Fruit fly (Drosophila melanogaster) whole organism, embryonic: Measurements from ENCODE around the gene CG34028.
A peak's percentile ranks its signal among the peaks of the same experiment; 100 is the strongest.

Source experiments
- Antp ChIP-seq: fragments of 200-800 bp; sonication (Bioruptor generic); optimal IDR thresholded peaks from 3 replicates; lab custom pipeline; 2016; ENCODE audit warnings: missing biosample characterization, missing genetic modification characterization
- Atf-2 ChIP-seq: fragments of 200-800 bp; sonication (Bioruptor generic); optimal IDR thresholded peaks from 2 replicates; lab custom pipeline; 2016; ENCODE audit warnings: missing biosample characterization, missing genetic modification characterization
- BtbVII ChIP-seq: fragments of 200-800 bp; sonication (Bioruptor generic); optimal IDR thresholded peaks from 3 replicates; lab custom pipeline; 2017; ENCODE audit warnings: missing biosample characterization, mild to moderate bottlenecking, missing genetic modification characterization
- CG10321 ChIP-seq: fragments of 200-800 bp; sonication (Bioruptor generic); IDR thresholded peaks from 2 replicates; pipeline ENCODE4 v1.3.6; 2022; ENCODE audit warnings: missing biosample characterization, missing genetic modification characterization
- CG11504 ChIP-seq: fragments of 200-800 bp; sonication (Bioruptor generic); optimal IDR thresholded peaks from 3 replicates; lab custom pipeline; 2019; ENCODE audit warnings: missing biosample characterization, mild to moderate bottlenecking, missing genetic modification characterization, moderate library complexity
- CG11696 ChIP-seq: fragments of 200-800 bp; sonication (Bioruptor generic); IDR thresholded peaks from 2 replicates; pipeline ENCODE4 v1.3.6; 2022; ENCODE audit warnings: missing biosample characterization, missing genetic modification characterization
- CG12104 ChIP-seq: fragments of 200-800 bp; sonication (Bioruptor generic); optimal IDR thresholded peaks from 3 replicates; lab custom pipeline; 2016; ENCODE audit warnings: missing biosample characterization, missing genetic modification characterization
- CG12659 ChIP-seq: fragments of 200-800 bp; sonication (Bioruptor generic); optimal IDR thresholded peaks from 3 replicates; lab custom pipeline; 2017; ENCODE audit warnings: mild to moderate bottlenecking, missing biosample characterization, missing genetic modification reagents, missing genetic modification characterization
- CG14014 ChIP-seq: fragments of 200-800 bp; sonication (Bioruptor generic); IDR thresholded peaks from 2 replicates; pipeline ENCODE4 v1.3.6; 2022; ENCODE audit warnings: missing biosample characterization, missing genetic modification characterization
- CG15073 ChIP-seq: fragments of 200-800 bp; sonication (Bioruptor generic); optimal IDR thresholded peaks from 2 replicates; lab custom pipeline; 2016; ENCODE audit warnings: missing biosample characterization, missing genetic modification characterization
- CG16779 ChIP-seq: fragments of 200-800 bp; sonication (Bioruptor generic); IDR thresholded peaks from 2 replicates; pipeline ENCODE4 v1.3.6; 2022; ENCODE audit warnings: missing biosample characterization, missing genetic modification characterization
- CG16863 ChIP-seq: fragments of 200-800 bp; sonication (Bioruptor generic); optimal IDR thresholded peaks from 3 replicates; lab custom pipeline; 2016; ENCODE audit warnings: missing biosample characterization, missing genetic modification characterization
- CG2116 ChIP-seq: fragments of 200-800 bp; sonication (Bioruptor generic); optimal IDR thresholded peaks from 3 replicates; lab custom pipeline; 2018; ENCODE audit warnings: missing biosample characterization, mild to moderate bottlenecking, missing genetic modification characterization
- CG30020 ChIP-seq: fragments of 200-800 bp; optimal IDR thresholded peaks from 2 replicates; lab custom pipeline; 2019; ENCODE audit warnings: missing biosample characterization, mild to moderate bottlenecking, missing genetic modification characterization, moderate library complexity
- CG3407 ChIP-seq: fragments of 200-800 bp; sonication (Bioruptor generic); optimal IDR thresholded peaks from 2 replicates; lab custom pipeline; 2018; ENCODE audit warnings: missing biosample characterization, mild to moderate bottlenecking, missing genetic modification characterization
- CG4404 ChIP-seq: fragments of 200-800 bp; sonication (Bioruptor generic); IDR thresholded peaks from 2 replicates; pipeline ENCODE4 v1.3.6; 2022; ENCODE audit warnings: missing biosample characterization, missing genetic modification characterization
- CG5180 ChIP-seq: fragments of 200-800 bp; sonication (Bioruptor generic); optimal IDR thresholded peaks from 3 replicates; lab custom pipeline; 2017; ENCODE audit warnings: missing biosample characterization, missing genetic modification characterization, mild to moderate bottlenecking, moderate library complexity, missing genetic modification reagents
- CG6654 ChIP-seq: fragments of 200-800 bp; sonication (Bioruptor generic); optimal IDR thresholded peaks from 2 replicates; lab custom pipeline; 2017; ENCODE audit warnings: missing biosample characterization, mild to moderate bottlenecking, missing genetic modification characterization
- CG6683 ChIP-seq: fragments of 200-800 bp; sonication (Bioruptor generic); optimal IDR thresholded peaks from 2 replicates; lab custom pipeline; 2017; ENCODE audit warnings: missing biosample characterization, mild to moderate bottlenecking, missing genetic modification characterization, missing genetic modification reagents
- CG7556 ChIP-seq: fragments of 200-800 bp; sonication (Bioruptor generic); optimal IDR thresholded peaks from 2 replicates; lab custom pipeline; 2017; ENCODE audit warnings: missing biosample characterization, mild to moderate bottlenecking, missing genetic modification characterization
- CG7928 ChIP-seq: fragments of 200-800 bp; sonication (Bioruptor generic); optimal IDR thresholded peaks from 2 replicates; lab custom pipeline; 2017; ENCODE audit warnings: missing biosample characterization, mild to moderate bottlenecking, missing genetic modification characterization
- CG8281 ChIP-seq: fragments of 200-800 bp; sonication (Bioruptor generic); optimal IDR thresholded peaks from 2 replicates; lab custom pipeline; 2018; ENCODE audit warnings: missing biosample characterization, mild to moderate bottlenecking, missing genetic modification characterization, moderate library complexity
- CG8478 ChIP-seq: fragments of >200 bp; optimal IDR thresholded peaks from 2 replicates; lab custom pipeline; 2018
- CG9876 ChIP-seq: fragments of 200-800 bp; sonication (Bioruptor generic); optimal IDR thresholded peaks from 2 replicates; lab custom pipeline; 2016; ENCODE audit warnings: missing biosample characterization, missing genetic modification characterization
- CTCF ChIP-seq: fragments of 200-800 bp; sonication (Bioruptor generic); optimal IDR thresholded peaks from 2 replicates; lab custom pipeline; 2017; ENCODE audit warnings: missing biosample characterization, mild to moderate bottlenecking, missing genetic modification characterization, moderate library complexity
- Dek ChIP-seq: fragments of 200-800 bp; sonication (Bioruptor generic); optimal IDR thresholded peaks from 3 replicates; lab custom pipeline; 2019; ENCODE audit warnings: missing biosample characterization, mild to moderate bottlenecking, missing genetic modification characterization, moderate library complexity
- Dp ChIP-seq: fragments of 200-800 bp; sonication (Bioruptor generic); optimal IDR thresholded peaks from 2 replicates; lab custom pipeline; 2018; ENCODE audit warnings: missing biosample characterization, mild to moderate bottlenecking, missing genetic modification characterization, moderate library complexity
- Lpt ChIP-seq: fragments of >200 bp; optimal IDR thresholded peaks from 2 replicates; lab custom pipeline; 2018; ENCODE audit warnings: missing biosample characterization, missing genetic modification characterization
- Mad ChIP-seq: fragments of 200-800 bp; sonication (Bioruptor generic); optimal IDR thresholded peaks from 2 replicates; lab custom pipeline; 2016; ENCODE audit warnings: missing biosample characterization, missing genetic modification characterization
- NfI ChIP-seq: fragments of 200-800 bp; sonication (Bioruptor generic); optimal IDR thresholded peaks from 3 replicates; lab custom pipeline; 2018; ENCODE audit warnings: missing biosample characterization, mild to moderate bottlenecking, missing genetic modification characterization, moderate library complexity
- Pdp1 ChIP-seq, 2 experiments: fragments of 200-800 bp; sonication (Bioruptor generic); optimal IDR thresholded peaks; 3 replicates each; lab custom pipeline; 2016; ENCODE audit warnings: missing biosample characterization in 2 of 2, missing genetic modification characterization in 2 of 2, mild to moderate bottlenecking in 1 of 2, moderate library complexity in 1 of 2
- Rfx ChIP-seq: fragments of 200-800 bp; sonication (Bioruptor generic); IDR thresholded peaks from 2 replicates; pipeline ENCODE4 v1.3.6; 2022; ENCODE audit warnings: missing biosample characterization, missing genetic modification characterization
- Six4 ChIP-seq: fragments of 200-800 bp; sonication (Bioruptor generic); optimal IDR thresholded peaks from 2 replicates; lab custom pipeline; 2016; ENCODE audit warnings: missing biosample characterization, missing genetic modification characterization
- Sox100B ChIP-seq: fragments of 200-800 bp; sonication (Bioruptor generic); optimal IDR thresholded peaks from 3 replicates; lab custom pipeline; 2018; ENCODE audit warnings: missing biosample characterization, mild to moderate bottlenecking, missing genetic modification characterization
- Trl ChIP-seq, 3 experiments: fragments of >200 bp in 2 of 3; fragments of 200-800 bp in 1 of 3; sonication (Bioruptor generic) in 1 of 3; optimal IDR thresholded peaks; 2 replicates in 1 of 3; 3 replicates in 2 of 3; lab custom pipeline; 2016 to 2017; ENCODE audit warnings: missing biosample characterization in 1 of 3, missing genetic modification characterization in 1 of 3
- ara ChIP-seq: fragments of 200-800 bp; sonication (Bioruptor generic); IDR thresholded peaks from 2 replicates; pipeline ENCODE4 v1.3.6; 2022; ENCODE audit warnings: missing biosample characterization, missing genetic modification characterization
- bab2 ChIP-seq: fragments of 200-800 bp; sonication (Bioruptor generic); optimal IDR thresholded peaks from 2 replicates; lab custom pipeline; 2016; ENCODE audit warnings: missing biosample characterization, missing genetic modification characterization
- bsh ChIP-seq, 2 experiments: fragments of 200-800 bp; sonication (Bioruptor generic); optimal IDR thresholded peaks; 2 replicates each; lab custom pipeline; 2017 to 2018; ENCODE audit warnings: mild to moderate bottlenecking in 2 of 2, missing biosample characterization in 2 of 2, missing genetic modification characterization in 2 of 2, moderate library complexity in 1 of 2
- croc ChIP-seq: fragments of 200-800 bp; sonication (Bioruptor generic); conservative IDR thresholded peaks from 3 replicates; pipeline ENCODE4 v1.3.6; 2022; ENCODE audit warnings: missing biosample characterization, missing genetic modification characterization
- dan ChIP-seq: fragments of 200-800 bp; sonication (Bioruptor generic); IDR thresholded peaks from 2 replicates; pipeline ENCODE4 v1.3.6; 2022; ENCODE audit warnings: missing biosample characterization, missing genetic modification characterization
- dati ChIP-seq: fragments of 200-800 bp; sonication (Bioruptor generic); IDR thresholded peaks from 2 replicates; pipeline ENCODE4 v1.3.6; 2022; ENCODE audit warnings: missing biosample characterization, missing genetic modification characterization
- fru ChIP-seq: fragments of >200 bp; optimal IDR thresholded peaks from 2 replicates; lab custom pipeline; 2017
- ind ChIP-seq: fragments of 200-800 bp; sonication (Bioruptor generic); optimal IDR thresholded peaks from 3 replicates; lab custom pipeline; 2016; ENCODE audit warnings: missing biosample characterization, missing genetic modification characterization
- klu ChIP-seq: fragments of 200-800 bp; sonication (Bioruptor generic); IDR thresholded peaks from 2 replicates; pipeline ENCODE4 v1.3.6; 2022; ENCODE audit warnings: missing biosample characterization, missing genetic modification characterization
- luna ChIP-seq: fragments of 200-800 bp; sonication (Bioruptor generic); optimal IDR thresholded peaks from 2 replicates; lab custom pipeline; 2016; ENCODE audit warnings: missing biosample characterization, missing genetic modification characterization
- pan ChIP-seq, 4 experiments: fragments of >200 bp in 3 of 4; fragments of 200-800 bp in 1 of 4; sonication (Bioruptor generic) in 1 of 4; optimal IDR thresholded peaks in 3 of 4; IDR thresholded peaks in 1 of 4; 2 replicates each; pipeline versions ENCODE4 v1.3.6 to Lab custom; 2017 to 2022; ENCODE audit warnings: missing biosample characterization in 2 of 4, missing genetic modification characterization in 2 of 4, mixed read lengths in 1 of 4
- psq ChIP-seq: fragments of 200-800 bp; sonication (Bioruptor generic); optimal IDR thresholded peaks from 2 replicates; lab custom pipeline; 2017; ENCODE audit warnings: missing biosample characterization, missing genetic modification characterization
- repo ChIP-seq: fragments of 200-800 bp; sonication (Bioruptor generic); optimal IDR thresholded peaks from 2 replicates; lab custom pipeline; 2016; ENCODE audit warnings: missing biosample characterization, missing genetic modification characterization
- salm ChIP-seq: fragments of 200-800 bp; sonication (Bioruptor generic); optimal IDR thresholded peaks from 2 replicates; lab custom pipeline; 2018; ENCODE audit warnings: missing biosample characterization, mild to moderate bottlenecking, missing genetic modification characterization
- tin ChIP-seq: fragments of 200-800 bp; sonication (Bioruptor generic); optimal IDR thresholded peaks from 3 replicates; lab custom pipeline; 2016; ENCODE audit warnings: missing biosample characterization, missing genetic modification characterization
- toy ChIP-seq: fragments of 200-800 bp; sonication (Bioruptor generic); IDR thresholded peaks from 2 replicates; pipeline ENCODE4 v1.3.6; 2022; ENCODE audit warnings: missing biosample characterization, missing genetic modification characterization
- tup ChIP-seq: fragments of 200-800 bp; sonication (Bioruptor generic); optimal IDR thresholded peaks from 2 replicates; lab custom pipeline; 2016; ENCODE audit warnings: missing biosample characterization, mild to moderate bottlenecking, missing genetic modification characterization, moderate library complexity
- yki ChIP-seq: fragments of >200 bp; optimal IDR thresholded peaks from 3 replicates; lab custom pipeline; 2018

Gene CG34028

dm6 chrX:9497123-9497522 is 14.2 kb upstream of the CG34028 start (continued):
- no peak for TF ChIP-seq Atf-2
- TF ChIP-seq CTCF (GFP tag; lab: Kevin White, UChicago), result no peak
- peak; percentile 64 for TF ChIP-seq psq (GFP tag; lab: Kevin White, UChicago)
- no peak for TF ChIP-seq Mad (GFP tag; lab: Kevin White, UChicago)
- no peak for TF ChIP-seq salm (tag; lab: Kevin White, UChicago)
- no peak for TF ChIP-seq CG6683 (GFP tag; lab: Kevin White, UChicago)
- peak; percentile 53 for TF ChIP-seq CG5180 (GFP tag; lab: Kevin White, UChicago)
- no peak for TF ChIP-seq repo (GFP tag; lab: Kevin White, UChicago)
- no peak for TF ChIP-seq luna (GFP tag; lab: Kevin White, UChicago)
- TF ChIP-seq Sox100B, result no peak
- no peak for TF ChIP-seq ara (GFP tag; lab: Robert Waterston, UW)
- no peak for TF ChIP-seq bsh (GFP tag; optimal IDR thresholded peaks at IDR 0.05; lab: Kevin White, UChicago)
- TF ChIP-seq Dek (tag; lab: Kevin White, UChicago), result no peak
- peak; percentile 36; the same call in 1 of the 2 replicates for TF ChIP-seq CG10321
- TF ChIP-seq tup (GFP tag; lab: Kevin White, UChicago), result no peak
- TF ChIP-seq CG8281 (tag; lab: Kevin White, UChicago), result no peak
- no peak for TF ChIP-seq klu
- no peak for TF ChIP-seq ind (GFP tag; lab: Kevin White, UChicago)
- no peak for TF ChIP-seq croc (GFP tag; lab: Robert Waterston, UW)
- TF ChIP-seq Rfx, result no peak
- no peak for TF ChIP-seq Antp (GFP tag; lab: Kevin White, UChicago)
- TF ChIP-seq Lpt (GFP tag; lab: Kevin White, UChicago), result no peak
- peak; percentile 46 for TF ChIP-seq yki
- TF ChIP-seq CG4404 (GFP tag; lab: Robert Waterston, UW), result no peak
- no peak for TF ChIP-seq CG6654 (GFP tag; lab: Kevin White, UChicago)
- no peak for TF ChIP-seq BtbVII (GFP tag; lab: Kevin White, UChicago)
- TF ChIP-seq tin (GFP tag; lab: Kevin White, UChicago), result no peak
- no peak for TF ChIP-seq CG11696 (GFP tag; lab: Robert Waterston, UW)
- no peak for TF ChIP-seq pan (optimal IDR thresholded peaks at IDR 0.05; lab: Kevin White, UChicago)
- TF ChIP-seq pan (GFP tag; optimal IDR thresholded peaks at IDR 0.05 in 1 of 2, IDR thresholded peaks at IDR 0.05 in 1 of 2), result no peak
- no peak for TF ChIP-seq CG16779 (GFP tag; lab: Robert Waterston, UW)
- no peak for TF ChIP-seq toy (GFP tag; lab: Robert Waterston, UW)
- no peak for TF ChIP-seq Pdp1 (GFP tag; optimal IDR thresholded peaks at IDR 0.05; lab: Kevin White, UChicago)
- TF ChIP-seq fru (lab: Kevin White, UChicago), result no peak
- no peak for TF ChIP-seq CG9876 (GFP tag; lab: Kevin White, UChicago)
- TF ChIP-seq CG8478 (lab: Kevin White, UChicago), result peak; percentile 85
- TF ChIP-seq CG30020, result no peak
- TF ChIP-seq NfI (GFP tag; lab: Kevin White, UChicago), result no peak
- TF ChIP-seq CG2116 (GFP tag; lab: Kevin White, UChicago), result no peak
- no peak for TF ChIP-seq dan (GFP tag; lab: Robert Waterston, UW)
- no peak for TF ChIP-seq CG7556 (GFP tag; lab: Kevin White, UChicago)
- TF ChIP-seq CG11504 (tag; lab: Kevin White, UChicago), result no peak
- peak; percentile 42 to 65 for TF ChIP-seq Trl (optimal IDR thresholded peaks at IDR 0.05; lab: Kevin White, UChicago)
- TF ChIP-seq Trl (GFP tag; optimal IDR thresholded peaks at IDR 0.05; lab: Kevin White, UChicago), result no peak
- TF ChIP-seq Dp (GFP tag; lab: Kevin White, UChicago), result no peak
- TF ChIP-seq CG14014 (GFP tag; lab: Robert Waterston, UW), result no peak
- TF ChIP-seq CG12104 (GFP tag; lab: Kevin White, UChicago), result no peak
- no peak for TF ChIP-seq Six4
- no peak for TF ChIP-seq CG12659
- no peak for TF ChIP-seq CG3407
- TF ChIP-seq bab2, result no peak
- TF ChIP-seq CG16863 (GFP tag; lab: Kevin White, UChicago), result no peak
- no peak for TF ChIP-seq CG15073 (GFP tag; lab: Kevin White, UChicago)
- no peak for TF ChIP-seq dati (GFP tag; lab: Robert Waterston, UW)
- no peak for TF ChIP-seq CG7928 (GFP tag; lab: Kevin White, UChicago)
